Worm (Caenorhabditis elegans): ENCODE data around the gene lpr-6.
A peak's percentile ranks its signal among the peaks of the same experiment; 100 is the strongest.

DNA sequence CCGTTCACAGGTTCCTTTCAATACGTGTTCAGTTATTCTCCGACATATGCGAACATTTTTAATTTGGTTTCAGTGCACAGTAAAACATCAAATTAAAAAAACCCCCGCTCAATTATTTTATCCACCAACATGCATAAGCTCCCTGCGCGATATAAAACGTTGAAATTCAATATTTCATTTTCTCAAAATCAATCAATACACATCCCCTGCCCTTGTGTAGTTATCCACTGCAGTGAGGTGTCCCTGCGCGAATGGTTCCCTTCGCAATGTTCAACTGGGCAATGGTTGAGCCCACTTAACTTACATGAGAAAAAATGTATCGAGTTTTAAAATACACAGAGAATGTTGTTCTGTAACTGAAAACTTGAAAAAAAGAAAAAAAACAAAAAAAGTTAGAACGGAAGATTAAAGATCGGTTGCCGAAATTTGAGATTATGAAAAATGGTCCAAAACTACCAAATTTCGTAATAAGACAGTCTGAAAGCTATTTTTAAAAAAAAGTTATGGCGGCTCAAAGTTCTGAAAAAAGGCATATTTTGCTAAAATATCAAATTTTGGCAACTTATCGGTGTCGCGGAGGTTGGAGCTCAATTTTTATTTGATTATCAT, 34.3 kb downstream of the lpr-6 start:
- TF ChIP-seq flt-1 (GFP tag; IDR thresholded peaks at IDR 0.05) = peak; percentile 74
- TF ChIP-seq scrt-1 (GFP tag; IDR thresholded peaks at IDR 0.05) = peak; percentile 71
- no peak for TF ChIP-seq B0310.2 (tag; optimal IDR thresholded peaks at IDR 0.05)
- no peak for TF ChIP-seq hmbx-1 (tag; optimal IDR thresholded peaks at IDR 0.05)
- TF ChIP-seq tra-4 (tag; optimal IDR thresholded peaks at IDR 0.05) = peak; percentile 5
- TF ChIP-seq sea-1 (GFP tag; conservative IDR thresholded peaks at IDR 0.05) = peak; percentile 49; the same call in 1 of the 2 replicates
- no peak for TF ChIP-seq ets-7 (tag; optimal IDR thresholded peaks at IDR 0.05)
- no peak for TF ChIP-seq ama-1 (optimal IDR thresholded peaks at IDR 0.05)
- TF ChIP-seq pes-1 (GFP tag; IDR thresholded peaks at IDR 0.05) = no peak; the same call in none of the 2 replicates
- peak; percentile 95 for TF ChIP-seq hmg-4 (GFP tag; optimal IDR thresholded peaks at IDR 0.05)
- peak; percentile 67 for TF ChIP-seq tbx-37 (GFP tag; conservative IDR thresholded peaks at IDR 0.05)
- TF ChIP-seq tbx-11 (GFP tag; IDR thresholded peaks at IDR 0.05) = peak; percentile 70
- peak; percentile 98 for TF ChIP-seq F13C5.2 (tag; optimal IDR thresholded peaks at IDR 0.05)
